Fruit fly (Drosophila melanogaster) whole organism, pupa: ENCODE results near the gene CG11248.

Experiments used
- CG10348 ChIP-seq: fragments of 200-800 bp; sonication (Bioruptor generic); IDR thresholded peaks from 2 replicates; pipeline ENCODE4 v1.3.6; 2022; ENCODE audit warnings: missing biosample characterization, missing genetic modification characterization
- CG12605 ChIP-seq: fragments of 200-800 bp; sonication (Bioruptor generic); IDR thresholded peaks from 2 replicates; pipeline ENCODE4 v1.3.6; 2022; ENCODE audit warnings: missing biosample characterization, missing genetic modification characterization
- CG13204 ChIP-seq: fragments of 200-800 bp; sonication (Bioruptor generic); optimal IDR thresholded peaks from 2 replicates; lab custom pipeline; 2018; ENCODE audit warnings: missing biosample characterization, mild to moderate bottlenecking, missing genetic modification characterization, moderate library complexity
- CG14655 ChIP-seq: fragments of 200-800 bp; sonication (Bioruptor generic); optimal IDR thresholded peaks from 3 replicates; lab custom pipeline; 2017; ENCODE audit warnings: mild to moderate bottlenecking, missing biosample characterization, missing genetic modification reagents, missing genetic modification characterization
- CG15710 ChIP-seq: fragments of 200-800 bp; sonication (Bioruptor generic); optimal IDR thresholded peaks from 2 replicates; lab custom pipeline; 2018; ENCODE audit warnings: missing biosample characterization, mild to moderate bottlenecking, missing genetic modification characterization, moderate library complexity
- CG17806 ChIP-seq: fragments of 200-800 bp; sonication (Bioruptor generic); optimal IDR thresholded peaks from 2 replicates; lab custom pipeline; 2018; ENCODE audit warnings: missing biosample characterization, mild to moderate bottlenecking, missing genetic modification characterization, moderate library complexity
- CG32121 ChIP-seq: fragments of 200-800 bp; sonication (Bioruptor generic); IDR thresholded peaks from 2 replicates; pipeline ENCODE4 v1.3.6; 2022; ENCODE audit warnings: missing biosample characterization, missing genetic modification characterization
- CG34367 ChIP-seq: fragments of 200-800 bp; sonication (Bioruptor generic); optimal IDR thresholded peaks from 2 replicates; lab custom pipeline; 2018; ENCODE audit warnings: missing biosample characterization, mild to moderate bottlenecking, missing genetic modification characterization
- CG4496 ChIP-seq: fragments of 200-800 bp; sonication (Bioruptor generic); IDR thresholded peaks from 3 replicates; pipeline ENCODE4 v1.3.6; 2022; ENCODE audit warnings: missing biosample characterization, missing genetic modification characterization
- CG8159 ChIP-seq: fragments of 200-800 bp; sonication (Bioruptor generic); optimal IDR thresholded peaks from 3 replicates; lab custom pipeline; 2018; ENCODE audit warnings: missing biosample characterization, mild to moderate bottlenecking, missing genetic modification characterization, moderate library complexity
- CG8301 ChIP-seq: fragments of 200-800 bp; sonication (Bioruptor generic); optimal IDR thresholded peaks from 2 replicates; lab custom pipeline; 2018; ENCODE audit warnings: missing biosample characterization, mild to moderate bottlenecking, missing genetic modification characterization
- CG9948 ChIP-seq: fragments of 200-800 bp; sonication (Bioruptor generic); optimal IDR thresholded peaks from 2 replicates; lab custom pipeline; 2018; ENCODE audit warnings: missing biosample characterization, mild to moderate bottlenecking, missing genetic modification characterization, moderate library complexity
- D1 ChIP-seq: fragments of 200-800 bp; sonication (Bioruptor generic); optimal IDR thresholded peaks from 2 replicates; lab custom pipeline; 2018; ENCODE audit warnings: missing biosample characterization, mild to moderate bottlenecking, missing genetic modification characterization, moderate library complexity
- EcR ChIP-seq: fragments of 200-800 bp; sonication (Bioruptor generic); optimal IDR thresholded peaks from 3 replicates; lab custom pipeline; 2019; ENCODE audit warnings: missing biosample characterization, missing genetic modification characterization, mild to moderate bottlenecking, moderate library complexity, missing genetic modification reagents
- Ets98B ChIP-seq: fragments of 200-800 bp; sonication (Bioruptor generic); IDR thresholded peaks from 2 replicates; pipeline ENCODE4 v1.3.6; 2022; ENCODE audit warnings: missing biosample characterization, missing genetic modification characterization
- Pif1A ChIP-seq: fragments of 200-800 bp; sonication (Bioruptor generic); optimal IDR thresholded peaks from 3 replicates; lab custom pipeline; 2016; ENCODE audit warnings: missing biosample characterization, missing genetic modification characterization
- Pif1B ChIP-seq: fragments of 200-800 bp; sonication (Bioruptor generic); optimal IDR thresholded peaks from 3 replicates; lab custom pipeline; 2016; ENCODE audit warnings: missing biosample characterization, missing genetic modification characterization
- Snoo ChIP-seq: fragments of 200-800 bp; sonication (Bioruptor generic); optimal IDR thresholded peaks from 3 replicates; lab custom pipeline; 2017; ENCODE audit warnings: missing biosample characterization, mild to moderate bottlenecking, missing genetic modification characterization, inconsistent platforms
- fd96Ca ChIP-seq: fragments of 200-800 bp; sonication (Bioruptor generic); IDR thresholded peaks from 3 replicates; pipeline ENCODE4 v1.3.6; 2022; ENCODE audit warnings: missing biosample characterization, missing genetic modification characterization
- gl ChIP-seq: fragments of 200-800 bp; sonication (Bioruptor generic); optimal IDR thresholded peaks from 2 replicates; lab custom pipeline; 2018; ENCODE audit warnings: missing biosample characterization, mild to moderate bottlenecking, missing genetic modification characterization
- rn ChIP-seq: fragments of 200-800 bp; sonication (Bioruptor generic); IDR thresholded peaks from 2 replicates; pipeline ENCODE4 v1.3.6; 2022; ENCODE audit warnings: missing biosample characterization, missing genetic modification characterization

CG11248 gene

DNA sequence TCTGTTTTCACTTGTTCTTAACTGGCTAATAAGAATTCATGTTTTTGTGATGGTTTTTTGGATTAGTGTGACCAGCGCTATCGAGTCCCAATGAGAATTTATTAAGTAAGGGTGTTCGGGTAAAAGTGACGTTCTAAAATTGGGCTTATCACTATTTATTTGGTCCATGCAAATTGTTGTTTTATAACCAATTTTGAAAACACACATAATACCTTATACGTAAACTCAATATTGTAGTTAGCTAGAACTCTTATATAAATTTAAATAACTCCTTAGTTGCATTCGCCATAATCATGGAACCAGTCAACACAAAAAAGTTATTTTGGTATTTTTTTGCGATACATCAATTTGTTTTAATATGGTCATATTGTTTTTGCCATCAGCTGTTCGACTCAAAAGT is at the start of gene CG11248, which contains the start of gene Als2:
CG11248 (plus strand) TSS at position 364 of the 400 bp plus-strand sequence.
Als2 (minus strand) TSS at position 69 of the 400 bp plus-strand sequence.
- TF ChIP-seq CG4496: peak; percentile 69; the same call in 2 of the 3 replicates
- TF ChIP-seq Ets98B (GFP tag; lab: Robert Waterston, UW): peak; percentile 40; the same call in 1 of the 2 replicates
- TF ChIP-seq EcR (GFP tag; lab: Kevin White, UChicago): no peak
- TF ChIP-seq CG15710: peak; percentile 73
- no peak for TF ChIP-seq CG12605 (GFP tag; lab: Robert Waterston, UW)
- no peak for TF ChIP-seq Pif1B (GFP tag; lab: Kevin White, UChicago)
- peak; percentile 75 for TF ChIP-seq CG8159 (tag; lab: Kevin White, UChicago)
- TF ChIP-seq rn (GFP tag; lab: Robert Waterston, UW): 0 out of 2 replicates have a peak, but pooled peaks have one; percentile 33
- peak; percentile 39; the same call in 1 of the 2 replicates for TF ChIP-seq CG32121 (GFP tag; lab: Robert Waterston, UW)
- no peak for TF ChIP-seq CG17806
- TF ChIP-seq CG9948: peak; percentile 67
- TF ChIP-seq CG34367 (tag; lab: Kevin White, UChicago): peak; percentile 48

DNA sequence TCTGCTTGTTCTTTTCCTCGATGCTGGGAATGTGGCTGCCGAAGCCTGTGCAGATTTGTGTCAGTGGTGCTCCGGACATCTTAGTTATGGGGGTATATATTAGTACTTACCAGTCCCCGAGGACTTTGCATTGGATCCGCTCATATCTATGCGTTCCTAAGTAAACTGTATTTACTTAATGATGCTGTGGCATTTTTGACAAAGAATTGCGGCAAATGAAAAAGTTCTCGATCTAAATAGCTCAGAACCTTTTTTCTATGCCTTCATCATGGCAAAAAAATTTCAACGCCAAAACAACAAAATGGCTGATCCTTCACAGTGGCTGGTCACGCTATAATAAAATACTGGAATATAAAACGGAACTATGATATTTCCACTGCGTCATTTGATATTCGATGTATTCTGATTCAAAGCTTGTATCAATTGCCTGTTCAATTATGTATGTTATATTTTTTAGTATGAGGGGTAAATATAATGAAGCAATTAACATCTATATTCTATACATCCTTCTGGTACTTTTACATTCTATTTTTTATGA is 45.6 kb upstream of the CG11248 start, which contains the start of gene MED1:
MED1 (minus strand) TSS at position 295 of the 538 bp plus-strand sequence.
- no peak for TF ChIP-seq CG17806
- no peak for TF ChIP-seq gl (tag; lab: Kevin White, UChicago)
- TF ChIP-seq Pif1B (GFP tag; lab: Kevin White, UChicago): no peak
- no peak for TF ChIP-seq CG15710
- no peak for TF ChIP-seq CG9948
- TF ChIP-seq Ets98B (GFP tag; lab: Robert Waterston, UW): no peak
- TF ChIP-seq CG12605 (GFP tag; lab: Robert Waterston, UW): no peak
- TF ChIP-seq CG10348 (GFP tag; lab: Robert Waterston, UW): no peak
- TF ChIP-seq CG8301 (tag; lab: Kevin White, UChicago): no peak
- TF ChIP-seq D1 (tag; lab: Kevin White, UChicago): no peak
- no peak for TF ChIP-seq fd96Ca
- TF ChIP-seq, all 21 proteins: peak for 0

DNA sequence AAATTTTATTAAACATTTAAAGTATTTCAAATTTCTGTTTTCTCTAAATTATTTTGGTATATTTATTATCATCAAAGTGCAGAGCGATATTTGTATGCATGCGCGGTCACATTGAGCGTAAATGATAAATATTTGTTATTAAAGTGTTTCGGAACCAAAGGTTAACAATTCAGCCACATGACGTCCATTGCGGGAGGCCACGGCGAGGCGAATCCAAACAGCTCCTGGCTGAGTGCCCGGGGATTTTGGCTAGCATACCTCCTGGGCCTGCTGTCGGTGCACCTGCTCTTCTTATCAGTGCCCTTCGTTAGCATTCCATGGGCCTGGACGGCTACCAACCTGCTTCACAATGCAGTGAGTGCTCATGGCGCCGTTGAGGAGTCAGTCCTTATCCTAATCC is 44.6 kb upstream of the CG11248 start, which contains the start of gene ORMDL:
ORMDL (plus strand) TSS at position 98 of the 400 bp plus-strand sequence.
- TF ChIP-seq CG13204 (no peak), Snoo (no peak), CG34367 (tag; lab: Kevin White, UChicago) (no peak), Pif1A (GFP tag; lab: Kevin White, UChicago) (no peak), EcR (GFP tag; lab: Kevin White, UChicago) (no peak), CG8159 (tag; lab: Kevin White, UChicago) (no peak), CG17806 (no peak), rn (GFP tag; lab: Robert Waterston, UW) (no peak), fd96Ca (no peak), CG4496 (no peak), CG14655 (no peak), Ets98B (GFP tag; lab: Robert Waterston, UW) (no peak), CG12605 (GFP tag; lab: Robert Waterston, UW) (no peak), CG10348 (GFP tag; lab: Robert Waterston, UW) (no peak), CG9948 (no peak)

DNA sequence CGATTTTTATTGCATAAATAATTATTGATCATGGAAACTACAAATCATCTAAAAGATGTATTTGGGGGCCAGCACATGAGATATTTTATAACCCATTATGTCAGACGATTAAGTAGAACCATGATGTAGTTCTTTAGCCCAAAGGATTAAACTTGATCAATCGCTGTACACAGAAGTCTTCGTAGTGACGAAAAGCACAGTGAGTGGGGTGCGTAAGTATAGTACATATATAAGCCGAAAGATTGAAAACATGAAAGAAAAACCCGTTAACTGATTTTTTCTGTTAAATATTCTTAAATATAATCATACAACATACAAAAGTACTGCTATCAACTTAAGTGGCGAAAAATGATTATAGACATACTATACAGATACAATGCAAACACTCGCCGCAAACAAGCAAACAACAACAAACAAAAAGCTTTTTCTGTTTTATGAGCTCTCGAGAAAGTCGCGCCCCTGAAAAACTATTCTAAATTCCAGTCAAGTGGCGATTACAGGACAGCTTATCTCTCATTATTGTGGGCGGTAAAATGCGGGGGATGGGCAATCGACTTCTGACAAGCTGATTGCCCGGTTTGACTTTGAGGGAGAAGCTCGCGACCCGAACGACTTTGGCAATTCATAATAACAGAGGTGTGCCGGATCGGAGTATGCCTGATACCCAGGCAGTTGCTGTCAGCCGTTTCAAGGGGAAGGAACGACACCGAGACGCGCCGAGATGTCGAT is 43.4 kb upstream of the CG11248 start, which contains the start of gene CG32444:
CG32444 (plus strand) TSS at position 683 of the 729 bp plus-strand sequence.
- TF ChIP-seq Ets98B (GFP tag; lab: Robert Waterston, UW) (no peak), rn (GFP tag; lab: Robert Waterston, UW) (no peak), CG8159 (tag; lab: Kevin White, UChicago) (no peak), Pif1A (GFP tag; lab: Kevin White, UChicago) (no peak), CG4496 (no peak), CG9948 (no peak), D1 (tag; lab: Kevin White, UChicago) (no peak), CG10348 (GFP tag; lab: Robert Waterston, UW) (no peak), CG14655 (no peak), EcR (GFP tag; lab: Kevin White, UChicago) (no peak), CG32121 (GFP tag; lab: Robert Waterston, UW) (no peak), fd96Ca (no peak), Snoo (no peak)

DNA sequence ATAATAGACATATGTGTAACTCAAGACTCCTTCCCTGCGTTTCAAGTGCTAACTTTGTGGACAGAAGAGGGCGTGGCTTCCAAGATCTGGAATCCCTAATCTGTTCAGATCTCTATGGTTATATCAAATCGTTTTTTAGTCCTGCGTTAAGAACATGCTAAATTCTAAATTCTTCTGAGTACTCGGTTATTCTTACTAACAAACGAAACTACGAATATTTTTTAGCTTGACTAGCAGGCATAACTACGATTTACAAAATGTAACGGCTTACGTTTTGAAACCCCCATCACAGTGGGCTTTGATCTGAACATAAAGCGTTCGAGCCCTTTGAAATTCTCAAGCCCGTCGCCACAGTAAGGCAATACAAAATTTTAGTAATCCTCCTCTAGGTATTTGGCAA is 40.8 kb upstream of the CG11248 start, which contains the start of gene CG32445:
CG32445 (plus strand) TSS at position 301 of the 400 bp plus-strand sequence.
- no peak for TF ChIP-seq D1 (tag; lab: Kevin White, UChicago)
- TF ChIP-seq CG13204: no peak
- TF ChIP-seq CG32121 (GFP tag; lab: Robert Waterston, UW): no peak

DNA sequence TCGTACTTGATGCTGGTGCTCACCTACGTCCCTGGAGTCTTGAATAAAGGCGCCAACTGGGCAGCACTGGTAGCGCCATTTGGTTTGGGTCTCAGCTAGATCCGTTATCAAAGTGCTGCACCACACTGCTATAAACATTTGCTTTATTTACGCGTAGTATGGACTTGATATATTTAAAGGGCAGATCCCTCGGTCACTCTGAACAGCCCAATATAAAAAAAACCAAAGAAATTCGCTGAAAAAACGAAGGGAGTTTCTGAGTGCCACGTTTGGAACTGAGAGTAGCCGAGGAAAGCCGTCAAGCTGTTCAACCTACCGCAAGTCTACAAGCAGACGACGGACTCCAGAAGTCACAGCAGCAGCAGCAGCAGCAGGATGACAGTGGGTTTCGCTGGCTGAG is 39.0 kb upstream of the CG11248 start, which contains the start of gene Atox1:
Atox1 (plus strand) TSS at position 181 of the 400 bp plus-strand sequence.
- TF ChIP-seq CG14655 (no peak), gl (tag; lab: Kevin White, UChicago) (peak; percentile 37), CG15710 (peak; percentile 17), rn (GFP tag; lab: Robert Waterston, UW) (no peak), CG12605 (GFP tag; lab: Robert Waterston, UW) (peak; percentile 51; the same call in 1 of the 2 replicates), CG17806 (peak; percentile 16), CG8301 (tag; lab: Kevin White, UChicago) (no peak), CG34367 (tag; lab: Kevin White, UChicago) (peak; percentile 14), EcR (GFP tag; lab: Kevin White, UChicago) (peak; percentile 58), Pif1B (GFP tag; lab: Kevin White, UChicago) (no peak), CG8159 (tag; lab: Kevin White, UChicago) (peak; percentile 17), fd96Ca (peak; percentile 29; the same call in 1 of the 3 replicates), CG10348 (GFP tag; lab: Robert Waterston, UW) (no peak), Snoo (peak; percentile 7), CG9948 (no peak), D1 (tag; lab: Kevin White, UChicago) (no peak), Pif1A (GFP tag; lab: Kevin White, UChicago) (no peak), CG13204 (no peak), CG32121 (GFP tag; lab: Robert Waterston, UW) (no peak; the same call in 1 of the 2 replicates), Ets98B (GFP tag; lab: Robert Waterston, UW) (no peak), CG4496 (peak; percentile 64; the same call in 2 of the 3 replicates)
